Fruit fly (Drosophila melanogaster) whole organism, embryonic: ENCODE results near the gene CG32984.

ENCODE experiments used
- CG11456 ChIP-seq: fragments of 200-800 bp; sonication (Bioruptor generic); IDR thresholded peaks from 3 replicates; pipeline ENCODE4 v1.3.6; 2022; ENCODE audit warnings: missing biosample characterization, missing genetic modification characterization
- CG11504 ChIP-seq: fragments of 200-800 bp; sonication (Bioruptor generic); optimal IDR thresholded peaks from 3 replicates; lab custom pipeline; 2019; ENCODE audit warnings: missing biosample characterization, mild to moderate bottlenecking, missing genetic modification characterization, moderate library complexity
- CG12155 ChIP-seq: fragments of 200-800 bp; sonication (Bioruptor generic); optimal IDR thresholded peaks from 3 replicates; lab custom pipeline; 2016; ENCODE audit warnings: missing biosample characterization, missing genetic modification characterization
- CG14014 ChIP-seq: fragments of 200-800 bp; sonication (Bioruptor generic); IDR thresholded peaks from 2 replicates; pipeline ENCODE4 v1.3.6; 2022; ENCODE audit warnings: missing biosample characterization, missing genetic modification characterization
- CG14965 ChIP-seq: fragments of 200-800 bp; sonication (Bioruptor generic); optimal IDR thresholded peaks from 2 replicates; lab custom pipeline; 2016; ENCODE audit warnings: missing biosample characterization, missing genetic modification characterization, borderline replicate concordance
- CG15269 ChIP-seq: fragments of 200-800 bp; sonication (Bioruptor generic); optimal IDR thresholded peaks from 2 replicates; lab custom pipeline; 2018; ENCODE audit warnings: missing biosample characterization, mild to moderate bottlenecking, missing genetic modification characterization, moderate library complexity
- CG15601 ChIP-seq: fragments of 200-800 bp; sonication (Bioruptor generic); optimal IDR thresholded peaks from 3 replicates; lab custom pipeline; 2019; ENCODE audit warnings: missing biosample characterization, mild to moderate bottlenecking, missing genetic modification characterization, moderate library complexity
- CG2889 ChIP-seq: fragments of 200-800 bp; sonication (Bioruptor generic); IDR thresholded peaks from 3 replicates; pipeline ENCODE4 v1.3.6; 2022; ENCODE audit warnings: missing biosample characterization, missing genetic modification characterization
- CG32532 ChIP-seq: fragments of 200-800 bp; sonication (Bioruptor generic); IDR thresholded peaks from 2 replicates; pipeline ENCODE4 v1.3.6; 2022; ENCODE audit warnings: missing biosample characterization, missing genetic modification characterization
- CG33213 ChIP-seq: fragments of 200-800 bp; sonication (Bioruptor generic); optimal IDR thresholded peaks from 3 replicates; lab custom pipeline; 2016; ENCODE audit warnings: missing biosample characterization, missing genetic modification characterization
- CG34376 ChIP-seq: fragments of 200-800 bp; sonication (Bioruptor generic); optimal IDR thresholded peaks from 2 replicates; lab custom pipeline; 2018; ENCODE audit warnings: missing biosample characterization, mild to moderate bottlenecking, missing genetic modification characterization
- CG8281 ChIP-seq: fragments of 200-800 bp; sonication (Bioruptor generic); optimal IDR thresholded peaks from 2 replicates; lab custom pipeline; 2018; ENCODE audit warnings: missing biosample characterization, mild to moderate bottlenecking, missing genetic modification characterization, moderate library complexity
- CG9727 ChIP-seq: fragments of 200-800 bp; sonication (Bioruptor generic); optimal IDR thresholded peaks from 3 replicates; lab custom pipeline; 2017; ENCODE audit warnings: missing biosample characterization, mild to moderate bottlenecking, missing genetic modification characterization
- Chrac-16 ChIP-seq: fragments of 200-800 bp; sonication (Bioruptor generic); optimal IDR thresholded peaks from 3 replicates; lab custom pipeline; 2016; ENCODE audit warnings: missing biosample characterization, missing genetic modification characterization
- Dek ChIP-seq: fragments of 200-800 bp; sonication (Bioruptor generic); optimal IDR thresholded peaks from 3 replicates; lab custom pipeline; 2019; ENCODE audit warnings: missing biosample characterization, mild to moderate bottlenecking, missing genetic modification characterization, moderate library complexity
- Dip3 ChIP-seq: fragments of 200-800 bp; sonication (Bioruptor generic); optimal IDR thresholded peaks from 3 replicates; lab custom pipeline; 2016; ENCODE audit warnings: missing biosample characterization, missing genetic modification characterization
- ERR ChIP-seq: fragments of 200-800 bp; sonication (Bioruptor generic); optimal IDR thresholded peaks from 2 replicates; lab custom pipeline; 2016; ENCODE audit warnings: missing biosample characterization, missing genetic modification characterization
- H15 ChIP-seq: fragments of 200-800 bp; sonication (Bioruptor generic); IDR thresholded peaks from 3 replicates; pipeline ENCODE4 v1.3.6; 2022; ENCODE audit warnings: missing biosample characterization, missing genetic modification characterization
- Hey ChIP-seq: fragments of 200-800 bp; sonication (Bioruptor generic); optimal IDR thresholded peaks from 3 replicates; lab custom pipeline; 2018; ENCODE audit warnings: missing biosample characterization, mild to moderate bottlenecking, missing genetic modification characterization
- MESR4 ChIP-seq: fragments of 200-800 bp; sonication (Bioruptor generic); optimal IDR thresholded peaks from 2 replicates; lab custom pipeline; 2018; ENCODE audit warnings: missing biosample characterization, mild to moderate bottlenecking, missing genetic modification characterization, moderate library complexity
- NC2β ChIP-seq: fragments of 200-800 bp; sonication (Bioruptor generic); optimal IDR thresholded peaks from 2 replicates; lab custom pipeline; 2016; ENCODE audit warnings: missing biosample characterization, missing genetic modification characterization
- Ravus ChIP-seq: fragments of 200-800 bp; sonication (Bioruptor generic); IDR thresholded peaks from 2 replicates; pipeline ENCODE4 v1.3.6; 2022; ENCODE audit warnings: missing biosample characterization, missing genetic modification characterization
- Six4 ChIP-seq: fragments of 200-800 bp; sonication (Bioruptor generic); optimal IDR thresholded peaks from 2 replicates; lab custom pipeline; 2016; ENCODE audit warnings: missing biosample characterization, missing genetic modification characterization
- Sry-β ChIP-seq: fragments of 200-800 bp; sonication (Bioruptor generic); optimal IDR thresholded peaks from 2 replicates; lab custom pipeline; 2018; ENCODE audit warnings: missing biosample characterization, mild to moderate bottlenecking, missing genetic modification characterization, moderate library complexity
- corto ChIP-seq: fragments of 200-800 bp; sonication (Bioruptor generic); optimal IDR thresholded peaks from 2 replicates; lab custom pipeline; 2016; ENCODE audit warnings: missing biosample characterization, mild to moderate bottlenecking, missing genetic modification characterization, moderate library complexity
- crp ChIP-seq, 2 experiments: fragments of 200-800 bp; sonication (Bioruptor generic); optimal IDR thresholded peaks; 2 replicates in 1 of 2; 3 replicates in 1 of 2; lab custom pipeline; 2017; ENCODE audit warnings: missing biosample characterization in 2 of 2, missing genetic modification characterization in 2 of 2, mild to moderate bottlenecking in 1 of 2, moderate library complexity in 1 of 2
- ems ChIP-seq: fragments of 200-800 bp; sonication (Bioruptor generic); optimal IDR thresholded peaks from 3 replicates; lab custom pipeline; 2016; ENCODE audit warnings: missing biosample characterization, missing genetic modification characterization
- eve ChIP-seq, 2 experiments: fragments of >200 bp; optimal IDR thresholded peaks; 2 replicates each; lab custom pipeline; 2017; ENCODE audit warnings: missing biosample characterization in 2 of 2, missing genetic modification characterization in 2 of 2
- exex ChIP-seq: fragments of 200-800 bp; sonication (Bioruptor generic); optimal IDR thresholded peaks from 4 replicates; lab custom pipeline; 2018; ENCODE audit warnings: missing biosample characterization, mild to moderate bottlenecking, missing genetic modification characterization, moderate library complexity
- fd3F ChIP-seq: fragments of 200-800 bp; sonication (Bioruptor generic); optimal IDR thresholded peaks from 2 replicates; lab custom pipeline; 2018; ENCODE audit warnings: missing biosample characterization, mild to moderate bottlenecking, missing genetic modification characterization, moderate library complexity
- grn ChIP-seq: fragments of 200-800 bp; sonication (Bioruptor generic); optimal IDR thresholded peaks from 3 replicates; lab custom pipeline; 2017; ENCODE audit warnings: missing biosample characterization, missing genetic modification characterization
- lola ChIP-seq, 3 experiments: fragments of >200 bp in 2 of 3; fragments of 200-800 bp in 1 of 3; sonication (Bioruptor generic) in 1 of 3; optimal IDR thresholded peaks; 2 replicates each; lab custom pipeline; 2017 to 2019; ENCODE audit warnings: missing biosample characterization in 3 of 3, missing genetic modification characterization in 3 of 3, mild to moderate bottlenecking in 1 of 3, moderate library complexity in 1 of 3
- mirr ChIP-seq: fragments of 200-800 bp; sonication (Bioruptor generic); optimal IDR thresholded peaks from 3 replicates; lab custom pipeline; 2018; ENCODE audit warnings: missing biosample characterization, mild to moderate bottlenecking, missing genetic modification characterization
- mld ChIP-seq: fragments of 200-800 bp; sonication (Bioruptor generic); IDR thresholded peaks from 3 replicates; pipeline ENCODE4 v1.3.6; 2022; ENCODE audit warnings: missing biosample characterization, missing genetic modification characterization; ENCODE audit not compliant: partially characterized antibody
- nom ChIP-seq: fragments of 200-800 bp; sonication (Bioruptor generic); optimal IDR thresholded peaks from 2 replicates; lab custom pipeline; 2017; ENCODE audit warnings: missing biosample characterization, missing genetic modification characterization, mild to moderate bottlenecking, moderate library complexity, missing genetic modification reagents
- pho ChIP-seq: fragments of 200-800 bp; sonication (Bioruptor generic); optimal IDR thresholded peaks from 2 replicates; lab custom pipeline; 2016; ENCODE audit warnings: missing biosample characterization, missing genetic modification characterization
- rib ChIP-seq: fragments of 200-800 bp; sonication (Bioruptor generic); IDR thresholded peaks from 2 replicates; pipeline ENCODE4 v1.3.6; 2022; ENCODE audit warnings: missing biosample characterization, missing genetic modification characterization
- sd ChIP-seq: fragments of 200-800 bp; sonication (Bioruptor generic); optimal IDR thresholded peaks from 3 replicates; lab custom pipeline; 2018; ENCODE audit warnings: missing biosample characterization, mild to moderate bottlenecking, missing genetic modification characterization, moderate library complexity
- sens ChIP-seq: fragments of 200-800 bp; sonication (Bioruptor generic); peaks from one replicate; lab custom pipeline; 2016; ENCODE audit warnings: missing biosample characterization, missing genetic modification characterization
- sima ChIP-seq: fragments of 200-800 bp; sonication (Bioruptor generic); optimal IDR thresholded peaks from 2 replicates; lab custom pipeline; 2016; ENCODE audit warnings: missing biosample characterization, missing genetic modification characterization
- sug ChIP-seq: fragments of 200-800 bp; optimal IDR thresholded peaks from 2 replicates; lab custom pipeline; 2019; ENCODE audit warnings: missing biosample characterization, mild to moderate bottlenecking, missing genetic modification characterization, moderate library complexity
- tna ChIP-seq: fragments of 200-800 bp; sonication (Bioruptor generic); IDR thresholded peaks from 2 replicates; pipeline ENCODE4 v1.3.6; 2022; ENCODE audit warnings: missing biosample characterization, missing genetic modification characterization; ENCODE audit not compliant: partially characterized antibody
- trem ChIP-seq: fragments of 200-800 bp; optimal IDR thresholded peaks from 3 replicates; lab custom pipeline; 2019; ENCODE audit warnings: missing biosample characterization, mild to moderate bottlenecking, missing genetic modification characterization, moderate library complexity
- trh ChIP-seq: fragments of 200-800 bp; sonication (Bioruptor generic); optimal IDR thresholded peaks from 2 replicates; lab custom pipeline; 2016; ENCODE audit warnings: missing biosample characterization, missing genetic modification characterization
- zf30C ChIP-seq: fragments of 200-800 bp; sonication (Bioruptor generic); optimal IDR thresholded peaks from 3 replicates; lab custom pipeline; 2018; ENCODE audit warnings: missing biosample characterization, mild to moderate bottlenecking, missing genetic modification characterization

Gene CG32984

dm6 chr2L:8991583-8991982 is 26.8 kb downstream of the CG32984 start, which contains the start of gene CG9555 (continued):
- TF ChIP-seq nom (GFP tag; lab: Kevin White, UChicago): no peak

- TF ChIP-seq ERR (GFP tag; lab: Kevin White, UChicago) (no peak), trh (GFP tag; lab: Kevin White, UChicago) (no peak), grn (GFP tag; lab: Kevin White, UChicago) (peak; percentile 89), CG34376 (GFP tag; lab: Kevin White, UChicago) (peak; percentile 56), sens (GFP tag; lab: Kevin White, UChicago) (no peak), exex (peak; percentile 92), Dek (tag; lab: Kevin White, UChicago) (no peak), sug (tag; lab: Kevin White, UChicago) (peak; percentile 98), CG2889 (GFP tag; lab: Robert Waterston, UW) (no peak), mld (GFP tag; lab: Robert Waterston, UW) (no peak), rib (GFP tag; lab: Robert Waterston, UW) (no peak), mirr (GFP tag; lab: Kevin White, UChicago) (peak; percentile 24), CG8281 (tag; lab: Kevin White, UChicago) (no peak), Six4 (GFP tag; lab: Kevin White, UChicago) (no peak), CG32532 (GFP tag; lab: Robert Waterston, UW) (no peak), NC2β (GFP tag; lab: Kevin White, UChicago) (no peak), CG12155 (GFP tag; lab: Kevin White, UChicago) (no peak), sd (tag; lab: Kevin White, UChicago) (peak; percentile 67)
These were observed 29.1 kb downstream of the CG32984 start, which contains the start of gene CG17906 for dm6 chr2L:8993650-8994441. CG17906 (plus strand) TSS chr2L:8994391.

dm6 chr2L:8997285-8997684 is 32.5 kb downstream of the CG32984 start, which contains the start of the genes alien and CG18661:
alien (minus strand) TSS chr2L:8997379.
CG18661 (plus strand) TSS chr2L:8997605.
- peak; percentile 71 for TF ChIP-seq Chrac-16
- peak; percentile 91 for TF ChIP-seq ems
- peak; percentile 85 for TF ChIP-seq Ravus (GFP tag; lab: Robert Waterston, UW)
- peak; percentile 9 for TF ChIP-seq CG14965 (GFP tag; lab: Kevin White, UChicago)
- TF ChIP-seq lola (GFP tag; optimal IDR thresholded peaks at IDR 0.05; lab: Kevin White, UChicago): peak in 1 of 3 experiments; percentile 87
- no peak for TF ChIP-seq corto (GFP tag; lab: Kevin White, UChicago)
- TF ChIP-seq MESR4 (GFP tag; lab: Kevin White, UChicago): peak; percentile 21
- TF ChIP-seq trem: peak; percentile 73
- peak; percentile 94 for TF ChIP-seq CG11456
- TF ChIP-seq crp (GFP tag; optimal IDR thresholded peaks at IDR 0.05; lab: Kevin White, UChicago): peak; percentile 83 to 95
- TF ChIP-seq CG14014 (GFP tag; lab: Robert Waterston, UW): peak; percentile 88
- TF ChIP-seq pho (GFP tag; lab: Kevin White, UChicago): peak; percentile 83
- TF ChIP-seq CG9727 (GFP tag; lab: Kevin White, UChicago): peak; percentile 58
- TF ChIP-seq fd3F (GFP tag; lab: Kevin White, UChicago): peak; percentile 44
- TF ChIP-seq sima (GFP tag; lab: Kevin White, UChicago): peak; percentile 93
- TF ChIP-seq H15 (GFP tag; lab: Robert Waterston, UW): peak; percentile 85; the same call in 2 of the 3 replicates
- no peak for TF ChIP-seq zf30C
- TF ChIP-seq Dip3: peak; percentile 95
- TF ChIP-seq CG15269 (tag; lab: Kevin White, UChicago): peak; percentile 50
- TF ChIP-seq eve (GFP tag; optimal IDR thresholded peaks at IDR 0.05; lab: Kevin White, UChicago): no peak
- peak; percentile 88 for TF ChIP-seq CG33213
- peak; percentile 90 for TF ChIP-seq CG11504 (tag; lab: Kevin White, UChicago)
- peak; percentile 53 for TF ChIP-seq CG15601
- TF ChIP-seq Sry-β (GFP tag; lab: Kevin White, UChicago): peak; percentile 70
- TF ChIP-seq Hey: no peak
- peak; percentile 91 for TF ChIP-seq trh (GFP tag; lab: Kevin White, UChicago)
- no peak for TF ChIP-seq tna (GFP tag; lab: Robert Waterston, UW)
